Worm (Caenorhabditis elegans): ENCODE measurements around the gene mpc-1.
A peak's percentile ranks its signal among the peaks of the same experiment; 100 is the strongest.

Gene mpc-1

DNA sequence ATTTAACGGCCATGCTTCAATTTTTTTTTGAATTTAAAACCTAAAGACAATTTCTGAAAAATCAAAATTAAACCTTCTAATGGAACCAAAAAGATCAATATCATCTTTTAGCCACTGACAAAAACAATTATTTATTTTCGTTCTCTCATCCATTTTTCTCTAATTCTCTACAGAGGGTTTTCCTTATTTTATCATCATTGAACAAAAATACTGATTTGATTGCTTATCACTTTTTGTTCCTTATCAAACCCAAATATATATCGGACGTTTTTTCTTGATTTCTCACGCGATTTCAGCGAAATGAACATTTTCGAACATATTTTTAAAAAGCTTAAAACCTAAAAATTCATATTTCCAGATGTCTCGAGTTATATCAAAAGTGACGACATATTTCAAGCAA, at the start of gene mpc-1:
TSS of gene mpc-1 (plus strand) at position 359 of the 400 bp plus-strand sequence.
- no peak for TF ChIP-seq aly-2 (tag; optimal IDR thresholded peaks at IDR 0.05)
- peak; percentile 59 for TF ChIP-seq skn-1 (tag; optimal IDR thresholded peaks at IDR 0.05)
- TF ChIP-seq fos-1 (tag; optimal IDR thresholded peaks at IDR 0.05), result peak; percentile 91
- peak; percentile 37 for TF ChIP-seq sma-9 (GFP tag; optimal IDR thresholded peaks at IDR 0.05)
- TF ChIP-seq sma-9 (tag; optimal IDR thresholded peaks at IDR 0.05), result no peak
- peak; percentile 54 for TF ChIP-seq crh-2 (tag; optimal IDR thresholded peaks at IDR 0.05)
- peak in 1 of 2 experiments; percentile 22 for TF ChIP-seq mdl-1 (tag; optimal IDR thresholded peaks at IDR 0.05)
- no peak for TF ChIP-seq lin-11 (tag; optimal IDR thresholded peaks at IDR 0.05)

ce11 chrIII:4364974-4365373, 48.3 kb upstream of the mpc-1 start, which contains the start of gene ckb-1:
Gene ckb-1, plus strand, starts transcription at chrIII:4365274.
- TF ChIP-seq ama-1 (optimal IDR thresholded peaks at IDR 0.05) (no peak), fos-1 (tag; optimal IDR thresholded peaks at IDR 0.05) (peak; percentile 29), nhr-25 (tag; optimal IDR thresholded peaks at IDR 0.05) (no peak), dmd-4 (tag; optimal IDR thresholded peaks at IDR 0.05) (no peak), aly-2 (tag; optimal IDR thresholded peaks at IDR 0.05) (no peak), lsy-2 (tag; optimal IDR thresholded peaks at IDR 0.05) (peak in 1 of 2 experiments; percentile 10), unc-55 (GFP tag; optimal IDR thresholded peaks at IDR 0.05) (peak; percentile 42), C34F6.9 (tag; optimal IDR thresholded peaks at IDR 0.05) (peak; percentile 24)

ce11 chrIII:4367649-4368048, 45.6 kb upstream of the mpc-1 start, which contains the start of gene ckb-2:
Gene ckb-2, plus strand, starts transcription at chrIII:4367949.
- TF ChIP-seq sma-3 (GFP tag; optimal IDR thresholded peaks at IDR 0.05), result no peak
- TF ChIP-seq snpc-4 (tag; optimal IDR thresholded peaks at IDR 0.05), result no peak
- no peak for TF ChIP-seq nhr-237 (tag; optimal IDR thresholded peaks at IDR 0.05)
- no peak for TF ChIP-seq nhr-77 (tag; optimal IDR thresholded peaks at IDR 0.05)
- no peak for TF ChIP-seq dmd-4 (tag; optimal IDR thresholded peaks at IDR 0.05)
- no peak for TF ChIP-seq gmeb-1 (tag; optimal IDR thresholded peaks at IDR 0.05)

DNA sequence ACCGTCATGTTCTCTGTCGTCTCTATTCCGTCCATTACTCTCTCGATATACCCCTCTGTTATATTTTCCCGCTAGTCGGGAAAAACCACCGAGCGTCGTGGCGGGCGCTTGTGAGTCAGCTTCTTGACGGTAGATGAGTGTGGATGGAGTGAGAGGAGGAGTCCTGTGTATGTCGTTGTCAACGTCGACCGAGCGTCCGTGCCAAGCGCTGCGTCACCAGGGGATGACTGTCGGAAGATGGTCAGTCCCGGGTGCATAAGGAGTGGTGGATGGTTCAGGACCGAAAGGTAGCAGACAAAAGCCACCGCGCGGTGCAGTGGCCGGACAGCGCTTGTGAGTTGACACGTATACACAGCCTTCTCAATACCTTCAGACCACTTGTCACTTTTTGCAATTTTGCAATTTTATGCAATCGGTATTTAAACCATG, 43.9 kb upstream of the mpc-1 start:
- peak; percentile 63 for TF ChIP-seq nhr-129 (tag; optimal IDR thresholded peaks at IDR 0.05)
- peak; percentile 43 for TF ChIP-seq crh-2 (tag; optimal IDR thresholded peaks at IDR 0.05)
- peak; percentile 30 for TF ChIP-seq F13H6.1 (tag; optimal IDR thresholded peaks at IDR 0.05)
- TF ChIP-seq fos-1 (tag; optimal IDR thresholded peaks at IDR 0.05), result peak; percentile 64
- peak; percentile 39 for TF ChIP-seq nhr-21 (tag; optimal IDR thresholded peaks at IDR 0.05)
- peak; percentile 14 for TF ChIP-seq unc-55 (GFP tag; optimal IDR thresholded peaks at IDR 0.05)
- peak; percentile 45 for TF ChIP-seq sma-3 (GFP tag; optimal IDR thresholded peaks at IDR 0.05)
- TF ChIP-seq C34F6.9 (tag; optimal IDR thresholded peaks at IDR 0.05), result peak; percentile 15

DNA sequence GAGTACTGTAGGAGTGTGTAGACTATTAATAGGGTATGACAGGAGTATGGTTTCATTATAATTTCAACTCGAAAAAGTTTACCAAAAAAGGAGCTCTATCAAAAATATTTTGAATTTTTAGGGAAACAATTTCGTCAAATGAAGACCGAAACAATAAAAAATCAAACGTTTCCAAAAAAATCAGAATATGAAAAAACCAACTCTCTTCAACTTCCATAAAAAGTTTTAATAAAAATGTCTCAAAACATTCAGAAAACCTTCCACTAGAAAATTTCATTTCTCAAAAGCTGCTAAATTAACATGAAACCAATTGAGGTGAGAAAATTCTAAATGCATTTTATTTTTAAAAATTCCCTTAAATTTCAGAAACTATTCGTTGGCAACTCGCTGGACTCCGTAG, 42.7 kb upstream of the mpc-1 start, which contains the start of gene ckb-3:
TSS of gene ckb-3 (plus strand) at position 301 of the 400 bp plus-strand sequence.
- TF ChIP-seq ztf-4 (tag; optimal IDR thresholded peaks at IDR 0.05) (no peak), nhr-10 (tag; optimal IDR thresholded peaks at IDR 0.05) (no peak), aly-2 (tag; optimal IDR thresholded peaks at IDR 0.05) (no peak), ama-1 (optimal IDR thresholded peaks at IDR 0.05) (no peak), Y55F3AM.14 (GFP tag; optimal IDR thresholded peaks at IDR 0.05) (no peak), peb-1 (tag; optimal IDR thresholded peaks at IDR 0.05) (no peak), snpc-4 (tag; optimal IDR thresholded peaks at IDR 0.05) (no peak), nhr-25 (tag; optimal IDR thresholded peaks at IDR 0.05) (no peak), nhr-6 (tag; optimal IDR thresholded peaks at IDR 0.05) (no peak), fos-1 (tag; optimal IDR thresholded peaks at IDR 0.05) (no peak), C34F6.9 (tag; optimal IDR thresholded peaks at IDR 0.05) (no peak), elt-1 (tag; optimal IDR thresholded peaks at IDR 0.05) (no peak), ceh-82 (tag; optimal IDR thresholded peaks at IDR 0.05) (no peak), dmd-4 (tag; optimal IDR thresholded peaks at IDR 0.05) (no peak), mdl-1 (tag; optimal IDR thresholded peaks at IDR 0.05) (no peak), nhr-129 (tag; optimal IDR thresholded peaks at IDR 0.05) (no peak), nhr-77 (tag; optimal IDR thresholded peaks at IDR 0.05) (no peak), alr-1 (tag; optimal IDR thresholded peaks at IDR 0.05) (no peak), sma-9 (GFP tag; optimal IDR thresholded peaks at IDR 0.05) (no peak), sma-9 (tag; optimal IDR thresholded peaks at IDR 0.05) (no peak), zag-1 (tag; optimal IDR thresholded peaks at IDR 0.05) (no peak)

DNA sequence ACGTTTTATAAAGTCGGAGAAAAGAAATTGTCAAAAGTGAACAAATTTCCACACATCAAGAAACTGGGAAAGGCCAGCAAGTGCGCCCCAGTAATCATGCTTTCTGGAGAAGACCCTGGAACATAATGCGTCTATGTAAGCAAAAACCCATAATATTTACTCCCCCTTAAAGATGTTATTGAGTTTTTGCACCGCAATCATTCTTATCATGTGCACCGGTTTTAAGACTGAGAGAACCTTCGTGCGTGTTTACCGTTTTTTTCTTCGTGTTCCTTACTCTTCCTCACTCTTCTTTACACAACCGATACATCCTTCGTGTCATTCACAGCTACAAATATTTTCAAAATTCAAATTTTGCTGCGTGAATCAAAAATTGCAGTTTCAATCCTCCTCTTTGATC, 40.4 kb upstream of the mpc-1 start:
- no peak for TF ChIP-seq lin-13 (GFP tag; optimal IDR thresholded peaks at IDR 0.05)
- TF ChIP-seq ama-1 (optimal IDR thresholded peaks at IDR 0.05), result no peak
- no peak for TF ChIP-seq sma-9 (GFP tag; optimal IDR thresholded peaks at IDR 0.05)
- TF ChIP-seq sma-9 (tag; optimal IDR thresholded peaks at IDR 0.05), result no peak
- no peak for TF ChIP-seq zag-1 (tag; optimal IDR thresholded peaks at IDR 0.05)
- TF ChIP-seq ceh-82 (tag; optimal IDR thresholded peaks at IDR 0.05), result no peak
- no peak for TF ChIP-seq nhr-11 (tag; optimal IDR thresholded peaks at IDR 0.05)
- TF ChIP-seq nhr-6 (tag; optimal IDR thresholded peaks at IDR 0.05), result no peak
- no peak for TF ChIP-seq gmeb-1 (tag; optimal IDR thresholded peaks at IDR 0.05)
- TF ChIP-seq sma-3 (GFP tag; optimal IDR thresholded peaks at IDR 0.05), result no peak
- no peak for TF ChIP-seq elt-3 (tag; optimal IDR thresholded peaks at IDR 0.05)
- TF ChIP-seq ztf-11 (tag; optimal IDR thresholded peaks at IDR 0.05), result no peak
- no peak for TF ChIP-seq nhr-77 (tag; optimal IDR thresholded peaks at IDR 0.05)
- no peak for TF ChIP-seq R02D3.7 (tag; optimal IDR thresholded peaks at IDR 0.05)

Measured in whole organism, L2 larva.